Fruit fly (Drosophila melanogaster): Measurements from ENCODE around the gene skd.

skd gene

dm6 chr3L:21037404-21037803 is 10.2 kb upstream of the skd start:
- TF ChIP-seq tin (GFP tag; optimal IDR thresholded peaks at IDR 0.05) = peak; percentile 66
- no peak for TF ChIP-seq CG11085 (GFP tag; IDR thresholded peaks at IDR 0.05)
- TF ChIP-seq CG12104 (GFP tag; optimal IDR thresholded peaks at IDR 0.05) = peak; percentile 63
- TF ChIP-seq Bgb (GFP tag; IDR thresholded peaks at IDR 0.05; ENCODE audit: partially characterized antibody) = no peak
- TF ChIP-seq zfh1 (GFP tag; IDR thresholded peaks at IDR 0.05) = peak; percentile 67
- TF ChIP-seq CG12659 (GFP tag; optimal IDR thresholded peaks at IDR 0.05) = peak; percentile 68
- no peak for TF ChIP-seq stwl (tag; optimal IDR thresholded peaks at IDR 0.05)
- TF ChIP-seq psq (GFP tag; optimal IDR thresholded peaks at IDR 0.05) = no peak
- TF ChIP-seq Rx (GFP tag; IDR thresholded peaks at IDR 0.05) = no peak
- TF ChIP-seq hbn (GFP tag; IDR thresholded peaks at IDR 0.05; ENCODE audit: partially characterized antibody) = no peak
- peak; percentile 58 for TF ChIP-seq ewg (GFP tag; optimal IDR thresholded peaks at IDR 0.05)
- TF ChIP-seq run (tag; optimal IDR thresholded peaks at IDR 0.05) = peak; percentile 69
- no peak for TF ChIP-seq CG16779 (GFP tag; IDR thresholded peaks at IDR 0.05)
- TF ChIP-seq CHES-1-like (GFP tag; optimal IDR thresholded peaks at IDR 0.05) = peak; percentile 34
- 0 out of 3 replicates have a peak, but pooled peaks have one; percentile 10 for TF ChIP-seq CG11093 (GFP tag; IDR thresholded peaks at IDR 0.05)
- peak; percentile 68 for TF ChIP-seq Aef1 (GFP tag; IDR thresholded peaks at IDR 0.05)
- peak; percentile 86 for TF ChIP-seq CoRest (tag; optimal IDR thresholded peaks at IDR 0.05)
- TF ChIP-seq CG17359 (tag; optimal IDR thresholded peaks at IDR 0.05) = peak; percentile 83
- no peak for TF ChIP-seq ab (GFP tag; optimal IDR thresholded peaks at IDR 0.05)
- 0 out of 3 replicates have a peak, but pooled peaks have one; percentile 32 for TF ChIP-seq ase (GFP tag; IDR thresholded peaks at IDR 0.05)
- TF ChIP-seq lilli (GFP tag; optimal IDR thresholded peaks at IDR 0.05) = peak; percentile 79
- TF ChIP-seq ap (GFP tag; IDR thresholded peaks at IDR 0.05) = peak; percentile 72
- TF ChIP-seq CG16813 (GFP tag; IDR thresholded peaks at IDR 0.05; ENCODE audit: partially characterized antibody) = no peak
- no peak for TF ChIP-seq Usf (GFP tag; optimal IDR thresholded peaks at IDR 0.05)
- no peak for TF ChIP-seq dan (GFP tag; IDR thresholded peaks at IDR 0.05)
- no peak for TF ChIP-seq pan (optimal IDR thresholded peaks at IDR 0.05)
- peak in 1 of 2 experiments; percentile 86 for TF ChIP-seq pan (GFP tag; optimal IDR thresholded peaks at IDR 0.05 in 1 of 2, IDR thresholded peaks at IDR 0.05 in 1 of 2)
- no peak for TF ChIP-seq cas (GFP tag; IDR thresholded peaks at IDR 0.05)
- TF ChIP-seq salm (tag; optimal IDR thresholded peaks at IDR 0.05) = peak; percentile 55
- TF ChIP-seq Hr39 (optimal IDR thresholded peaks at IDR 0.05) = no peak
- TF ChIP-seq CG3726 (GFP tag; IDR thresholded peaks at IDR 0.05) = 0 out of 3 replicates have a peak, but pooled peaks have one; percentile 29
- TF ChIP-seq dpn (GFP tag; optimal IDR thresholded peaks at IDR 0.05) = peak; percentile 74 to 80
- peak; percentile 67 for TF ChIP-seq CG10959 (GFP tag; IDR thresholded peaks at IDR 0.05)
- TF ChIP-seq CG6654 (GFP tag; optimal IDR thresholded peaks at IDR 0.05) = peak; percentile 8
- peak; percentile 82; the same call in 1 of the 2 replicates for TF ChIP-seq CG17328 (GFP tag; IDR thresholded peaks at IDR 0.05)
- TF ChIP-seq CG4360 (GFP tag; IDR thresholded peaks at IDR 0.05) = peak; percentile 38; the same call in 1 of the 2 replicates
- peak; percentile 74 for TF ChIP-seq peb (GFP tag; IDR thresholded peaks at IDR 0.05)
- no peak for TF ChIP-seq da (GFP tag; optimal IDR thresholded peaks at IDR 0.05)
- no peak for TF ChIP-seq luna (GFP tag; optimal IDR thresholded peaks at IDR 0.05)
- peak; percentile 74 for TF ChIP-seq Hmr (GFP tag; optimal IDR thresholded peaks at IDR 0.05)
- TF ChIP-seq YL-1 (GFP tag; optimal IDR thresholded peaks at IDR 0.05) = no peak
- no peak for TF ChIP-seq bbx (GFP tag; IDR thresholded peaks at IDR 0.05; ENCODE audit: partially characterized antibody)
- no peak for TF ChIP-seq Doc2 (GFP tag; IDR thresholded peaks at IDR 0.05)
- peak; percentile 53 for TF ChIP-seq onecut (GFP tag; IDR thresholded peaks at IDR 0.05)
- TF ChIP-seq Abd-B (GFP tag; optimal IDR thresholded peaks at IDR 0.05) = peak; percentile 67
- peak; percentile 40; the same call in 2 of the 3 replicates for TF ChIP-seq CG34422 (GFP tag; IDR thresholded peaks at IDR 0.05)
- TF ChIP-seq Fer1 (GFP tag; optimal IDR thresholded peaks at IDR 0.05) = peak; percentile 76
- TF ChIP-seq CG31224 (GFP tag; IDR thresholded peaks at IDR 0.05) = 0 out of 2 replicates have a peak, but pooled peaks have one; percentile 33
- peak; percentile 59 for TF ChIP-seq CG18764 (GFP tag; optimal IDR thresholded peaks at IDR 0.05)
- TF ChIP-seq pita (GFP tag; optimal IDR thresholded peaks at IDR 0.05) = no peak
- no peak for TF ChIP-seq CG34224 (GFP tag; IDR thresholded peaks at IDR 0.05; ENCODE audit: partially characterized antibody)
- peak; percentile 47; the same call in 2 of the 3 replicates for TF ChIP-seq B-H1 (GFP tag; IDR thresholded peaks at IDR 0.05)
